Fruit fly (Drosophila melanogaster): Measurements from ENCODE around the gene CG33648.

The CG33648 gene

DNA sequence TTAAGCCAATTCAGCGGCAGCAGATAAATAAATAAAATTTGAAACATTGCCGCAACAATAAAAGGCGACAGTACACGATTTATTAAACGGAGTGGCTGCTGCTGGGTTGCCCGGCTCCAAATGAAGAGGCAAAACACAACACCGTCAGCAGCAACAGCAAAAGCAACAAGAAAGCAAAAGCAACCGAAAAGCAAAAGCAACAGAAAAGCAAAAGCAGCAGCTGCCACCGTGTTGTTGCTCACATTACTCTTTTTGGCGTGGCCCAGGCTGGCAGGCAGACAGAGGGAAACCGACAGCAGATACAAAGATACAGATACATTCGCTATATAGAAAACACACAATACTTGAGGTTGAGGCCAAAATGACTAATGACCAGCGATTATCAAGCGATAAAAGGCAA lies 24.6 kb upstream of the CG33648 start (continued):
- TF ChIP-seq Adf1 (GFP tag; IDR thresholded peaks at IDR 0.05) (0 out of 2 replicates have a peak, but pooled peaks have one; percentile 6), pros (GFP tag; optimal IDR thresholded peaks at IDR 0.05) (no peak), grn (GFP tag; optimal IDR thresholded peaks at IDR 0.05) (peak; percentile 71), CG43689 (GFP tag; IDR thresholded peaks at IDR 0.05) (no peak), chm (GFP tag; IDR thresholded peaks at IDR 0.05) (no peak), Fer2 (tag; optimal IDR thresholded peaks at IDR 0.05) (no peak), mam (GFP tag; optimal IDR thresholded peaks at IDR 0.05) (no peak), lab (GFP tag; optimal IDR thresholded peaks at IDR 0.05) (no peak), CG12769 (tag; optimal IDR thresholded peaks at IDR 0.05) (no peak), NC2β (GFP tag; optimal IDR thresholded peaks at IDR 0.05) (no peak), Nf-YB (GFP tag; optimal IDR thresholded peaks at IDR 0.05) (no peak), mld (GFP tag; IDR thresholded peaks at IDR 0.05; ENCODE audit: partially characterized antibody) (no peak), onecut (GFP tag; IDR thresholded peaks at IDR 0.05) (no peak), ttk (GFP tag; IDR thresholded peaks at IDR 0.05) (0 out of 2 replicates have a peak, but pooled peaks have one; percentile 3), CG7963 (GFP tag; IDR thresholded peaks at IDR 0.05; ENCODE audit: partially characterized antibody) (no peak), CG9876 (GFP tag; optimal IDR thresholded peaks at IDR 0.05) (no peak), CG15073 (GFP tag; optimal IDR thresholded peaks at IDR 0.05) (no peak), E2f1 (GFP tag; IDR thresholded peaks at IDR 0.05) (no peak), Aef1 (GFP tag; IDR thresholded peaks at IDR 0.05) (peak; percentile 15; the same call in 1 of the 3 replicates), CG4360 (GFP tag; IDR thresholded peaks at IDR 0.05) (peak; percentile 43; the same call in 1 of the 2 replicates), ci (GFP tag; IDR thresholded peaks at IDR 0.05) (peak; percentile 78), nau (GFP tag; optimal IDR thresholded peaks at IDR 0.05) (peak; percentile 64), yki (optimal IDR thresholded peaks at IDR 0.05) (no peak), CG3407 (GFP tag; optimal IDR thresholded peaks at IDR 0.05) (no peak)

DNA sequence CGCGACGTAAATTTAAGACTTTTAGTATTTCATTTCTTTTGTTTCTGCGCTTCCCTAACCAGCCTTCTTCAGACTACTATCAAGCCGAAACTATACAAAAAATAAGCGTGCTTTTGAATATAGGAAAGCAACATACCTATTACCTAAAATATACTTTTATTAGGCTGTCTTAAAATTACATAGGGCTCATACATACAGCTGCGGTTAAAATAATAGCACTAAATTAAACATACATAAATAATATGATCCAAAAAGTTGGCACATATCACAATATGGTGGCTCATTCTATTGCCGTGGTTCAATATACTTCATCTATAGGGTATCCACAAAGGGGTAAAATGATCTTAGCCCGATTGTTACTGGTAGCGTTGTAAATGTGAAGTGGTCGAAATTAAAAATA lies 23.7 kb upstream of the CG33648 start:
- TF ChIP-seq Eip74EF (GFP tag; optimal IDR thresholded peaks at IDR 0.05) (peak in 1 of 2 experiments; percentile 10), CG12769 (tag; optimal IDR thresholded peaks at IDR 0.05) (peak; percentile 74), CG33213 (GFP tag; optimal IDR thresholded peaks at IDR 0.05) (no peak), CG15011 (GFP tag; optimal IDR thresholded peaks at IDR 0.05) (peak; percentile 51), MTF-1 (GFP tag; optimal IDR thresholded peaks at IDR 0.05; ENCODE audit: borderline replicate concordance) (peak; percentile 19), CG10654 (GFP tag; optimal IDR thresholded peaks at IDR 0.05) (peak; percentile 36), kni (GFP tag; optimal IDR thresholded peaks at IDR 0.05) (no peak), Chrac-16 (GFP tag; optimal IDR thresholded peaks at IDR 0.05) (peak; percentile 38), prd (optimal IDR thresholded peaks at IDR 0.05) (no peak), prd (GFP tag; IDR thresholded peaks at IDR 0.05) (peak; percentile 82), CG12744 (GFP tag; optimal IDR thresholded peaks at IDR 0.05) (no peak), BtbVII (GFP tag; optimal IDR thresholded peaks at IDR 0.05) (peak; percentile 45), vfl (GFP tag; optimal IDR thresholded peaks at IDR 0.05) (peak; percentile 40), ro (GFP tag; IDR thresholded peaks at IDR 0.05) (no peak), CG15514 (GFP tag; optimal IDR thresholded peaks at IDR 0.05) (peak; percentile 31), CG2712 (tag; optimal IDR thresholded peaks at IDR 0.05) (peak; percentile 87), Hey (tag; optimal IDR thresholded peaks at IDR 0.05) (no peak), CG8478 (optimal IDR thresholded peaks at IDR 0.05) (no peak), CG10267 (tag; optimal IDR thresholded peaks at IDR 0.05) (peak; percentile 71), CG10366 (GFP tag; IDR thresholded peaks at IDR 0.05) (peak; percentile 58), cwo (GFP tag; optimal IDR thresholded peaks at IDR 0.05) (peak; percentile 43), lilli (GFP tag; optimal IDR thresholded peaks at IDR 0.05) (peak; percentile 55), Six4 (GFP tag; optimal IDR thresholded peaks at IDR 0.05) (peak; percentile 28), CG4707 (GFP tag; optimal IDR thresholded peaks at IDR 0.05) (peak; percentile 35), pb (GFP tag; optimal IDR thresholded peaks at IDR 0.05) (no peak), sc (optimal IDR thresholded peaks at IDR 0.05) (no peak), sc (GFP tag; optimal IDR thresholded peaks at IDR 0.05) (peak; percentile 69), klu (GFP tag; IDR thresholded peaks at IDR 0.05) (no peak), pfk (GFP tag; optimal IDR thresholded peaks at IDR 0.05) (no peak), E2f2 (GFP tag; IDR thresholded peaks at IDR 0.05) (peak; percentile 29; the same call in 1 of the 2 replicates)

Measured in whole organism, embryonic.